Worm (Caenorhabditis elegans): Measurements from ENCODE around the gene ZK632.2.

- no peak for TF ChIP-seq dmd-4 (tag; optimal IDR thresholded peaks at IDR 0.05)
- TF ChIP-seq mbf-1 (tag; optimal IDR thresholded peaks at IDR 0.05) = no peak
- peak; percentile 56 for TF ChIP-seq sma-9 (GFP tag; optimal IDR thresholded peaks at IDR 0.05)
- TF ChIP-seq sma-9 (tag; optimal IDR thresholded peaks at IDR 0.05) = no peak
- no peak for TF ChIP-seq elt-3 (tag; optimal IDR thresholded peaks at IDR 0.05)
- no peak for TF ChIP-seq R02D3.7 (tag; optimal IDR thresholded peaks at IDR 0.05)
Measured at ce11 chrIII:9806968-9807559, 8.2 kb downstream of the ZK632.2 start, which contains the start of gene ZK632.4.
